Worm (Caenorhabditis elegans) whole organism, L2 larva: Measurements from ENCODE around the gene arrd-17.
A peak's percentile ranks its signal among the peaks of the same experiment; 100 is the strongest.

Source experiments
- R02D3.7 ChIP-seq: fragments of 150-350 bp; optimal IDR thresholded peaks from 2 replicates; lab custom pipeline; 2014; ENCODE audit warnings: missing biosample characterization, missing genetic modification characterization
- Y55F3AM.14 ChIP-seq: fragments of 200-800 bp; sonication (Bioruptor generic); optimal IDR thresholded peaks from 2 replicates; lab custom pipeline; 2018; ENCODE audit warnings: mild to moderate bottlenecking, missing genetic modification characterization, missing compliant biosample characterization
- alr-1 ChIP-seq: fragments of 150-350 bp; optimal IDR thresholded peaks from 2 replicates; lab custom pipeline; 2014; ENCODE audit warnings: missing biosample characterization, missing genetic modification characterization
- aly-2 ChIP-seq: fragments of 150-350 bp; optimal IDR thresholded peaks from 2 replicates; lab custom pipeline; 2014; ENCODE audit warnings: missing biosample characterization, missing genetic modification characterization
- ama-1 ChIP-seq: fragments of 150-350 bp; optimal IDR thresholded peaks from 2 replicates; lab custom pipeline; 2018; ENCODE audit warnings: inconsistent platforms
- ceh-82 ChIP-seq: fragments of 150-350 bp; optimal IDR thresholded peaks from 2 replicates; lab custom pipeline; 2014; ENCODE audit warnings: missing biosample characterization, missing genetic modification characterization
- crh-2 ChIP-seq: sonication (generic microtip); optimal IDR thresholded peaks from 2 replicates; lab custom pipeline; 2017; ENCODE audit warnings: missing biosample characterization, missing genetic modification characterization
- egl-27 ChIP-seq: sonication (generic microtip); optimal IDR thresholded peaks from 3 replicates; lab custom pipeline; 2017; ENCODE audit warnings: missing biosample characterization, missing genetic modification reagents, missing genetic modification characterization
- elt-3 ChIP-seq: sonication (generic microtip); optimal IDR thresholded peaks from 2 replicates; lab custom pipeline; 2017; ENCODE audit warnings: missing biosample characterization, missing genetic modification characterization
- fos-1 ChIP-seq: fragments of 150-350 bp; optimal IDR thresholded peaks from 2 replicates; lab custom pipeline; 2014; ENCODE audit warnings: missing biosample characterization, missing genetic modification characterization
- gmeb-1 ChIP-seq: fragments of 150-350 bp; optimal IDR thresholded peaks from 2 replicates; lab custom pipeline; 2014; ENCODE audit warnings: missing biosample characterization, missing genetic modification characterization
- lin-11 ChIP-seq: fragments of 150-350 bp; sonication (generic microtip); optimal IDR thresholded peaks from 2 replicates; lab custom pipeline; 2014; ENCODE audit warnings: missing biosample characterization, missing genetic modification characterization, inconsistent platforms, mixed read lengths
- lin-13 ChIP-seq: fragments of 150-350 bp; optimal IDR thresholded peaks from 2 replicates; lab custom pipeline; 2014; ENCODE audit warnings: missing biosample characterization, missing genetic modification reagents, missing genetic modification characterization
- lin-39 ChIP-seq: fragments of 150-350 bp; optimal IDR thresholded peaks from 2 replicates; lab custom pipeline; 2014; ENCODE audit warnings: missing biosample characterization, missing genetic modification reagents, missing genetic modification characterization
- mab-5 ChIP-seq: fragments of 150-350 bp; optimal IDR thresholded peaks from 2 replicates; lab custom pipeline; 2014; ENCODE audit warnings: missing biosample characterization, missing genetic modification characterization
- mdl-1 ChIP-seq, 2 experiments: fragments of 150-350 bp in 1 of 2; sonication (generic microtip) in 1 of 2; optimal IDR thresholded peaks; 2 replicates each; lab custom pipeline; 2017; ENCODE audit warnings: missing biosample characterization in 2 of 2, missing genetic modification characterization in 2 of 2
- nhr-21 ChIP-seq: fragments of 150-350 bp; optimal IDR thresholded peaks from 2 replicates; lab custom pipeline; 2014; ENCODE audit warnings: missing biosample characterization, missing genetic modification characterization
- nhr-237 ChIP-seq: fragments of 150-350 bp; optimal IDR thresholded peaks from 2 replicates; lab custom pipeline; 2014; ENCODE audit warnings: missing biosample characterization, missing genetic modification characterization
- nhr-25 ChIP-seq: fragments of 150-350 bp; sonication (generic microtip); optimal IDR thresholded peaks from 3 replicates; lab custom pipeline; 2014; ENCODE audit warnings: missing biosample characterization, missing genetic modification characterization
- nhr-6 ChIP-seq: fragments of 150-350 bp; optimal IDR thresholded peaks from 2 replicates; lab custom pipeline; 2014; ENCODE audit warnings: missing biosample characterization, missing genetic modification characterization
- nhr-77 ChIP-seq: fragments of 150-350 bp; optimal IDR thresholded peaks from 2 replicates; lab custom pipeline; 2014; ENCODE audit warnings: missing biosample characterization, missing genetic modification characterization
- peb-1 ChIP-seq: fragments of 150-350 bp; optimal IDR thresholded peaks from 2 replicates; lab custom pipeline; 2014; ENCODE audit warnings: missing biosample characterization, missing genetic modification characterization
- sem-4 ChIP-seq: fragments of 150-350 bp; optimal IDR thresholded peaks from 2 replicates; lab custom pipeline; 2014; ENCODE audit warnings: missing biosample characterization, missing genetic modification reagents, missing genetic modification characterization
- skn-1 ChIP-seq: sonication (generic microtip); optimal IDR thresholded peaks from 2 replicates; lab custom pipeline; 2017; ENCODE audit warnings: missing biosample characterization, missing genetic modification characterization
- sma-3 ChIP-seq: sonication (generic microtip); optimal IDR thresholded peaks from 2 replicates; lab custom pipeline; 2016; ENCODE audit warnings: missing genetic modification reagents, missing genetic modification characterization, missing compliant biosample characterization
- snpc-4 ChIP-seq: fragments of 150-350 bp; optimal IDR thresholded peaks from 2 replicates; lab custom pipeline; 2014; ENCODE audit warnings: missing biosample characterization, missing genetic modification characterization
- unc-55 ChIP-seq: fragments of 150-350 bp; sonication (generic microtip); optimal IDR thresholded peaks from 3 replicates; lab custom pipeline; 2014; ENCODE audit warnings: missing biosample characterization, missing genetic modification reagents, missing genetic modification characterization
- unc-62 ChIP-seq: fragments of 150-350 bp; optimal IDR thresholded peaks from 2 replicates; lab custom pipeline; 2014; ENCODE audit warnings: missing biosample characterization, missing genetic modification reagents, missing genetic modification characterization
- zag-1 ChIP-seq: fragments of 150-350 bp; optimal IDR thresholded peaks from 2 replicates; lab custom pipeline; 2014; ENCODE audit warnings: missing biosample characterization, missing genetic modification characterization
- ztf-11 ChIP-seq: sonication (generic microtip); optimal IDR thresholded peaks from 2 replicates; lab custom pipeline; 2017; ENCODE audit warnings: missing biosample characterization, missing genetic modification characterization
- ztf-4 ChIP-seq: fragments of 150-350 bp; optimal IDR thresholded peaks from 2 replicates; lab custom pipeline; 2014; ENCODE audit warnings: missing biosample characterization, missing genetic modification characterization

The arrd-17 gene

ce11 chrIII:13630708-13631107 lies at the start of gene arrd-17:
arrd-17 (minus strand) TSS chrIII:13630808.
- TF ChIP-seq nhr-77 (tag; lab: Kevin White, UChicago) (no peak), sem-4 (tag; lab: Kevin White, UChicago) (no peak), nhr-237 (tag; lab: Kevin White, UChicago) (no peak), snpc-4 (tag; lab: Kevin White, UChicago) (no peak), ztf-4 (tag; lab: Kevin White, UChicago) (no peak), ama-1 (lab: Kevin White, UChicago) (no peak), zag-1 (no peak), nhr-21 (tag; lab: Kevin White, UChicago) (no peak), nhr-6 (tag; lab: Kevin White, UChicago) (no peak), alr-1 (no peak)

DNA sequence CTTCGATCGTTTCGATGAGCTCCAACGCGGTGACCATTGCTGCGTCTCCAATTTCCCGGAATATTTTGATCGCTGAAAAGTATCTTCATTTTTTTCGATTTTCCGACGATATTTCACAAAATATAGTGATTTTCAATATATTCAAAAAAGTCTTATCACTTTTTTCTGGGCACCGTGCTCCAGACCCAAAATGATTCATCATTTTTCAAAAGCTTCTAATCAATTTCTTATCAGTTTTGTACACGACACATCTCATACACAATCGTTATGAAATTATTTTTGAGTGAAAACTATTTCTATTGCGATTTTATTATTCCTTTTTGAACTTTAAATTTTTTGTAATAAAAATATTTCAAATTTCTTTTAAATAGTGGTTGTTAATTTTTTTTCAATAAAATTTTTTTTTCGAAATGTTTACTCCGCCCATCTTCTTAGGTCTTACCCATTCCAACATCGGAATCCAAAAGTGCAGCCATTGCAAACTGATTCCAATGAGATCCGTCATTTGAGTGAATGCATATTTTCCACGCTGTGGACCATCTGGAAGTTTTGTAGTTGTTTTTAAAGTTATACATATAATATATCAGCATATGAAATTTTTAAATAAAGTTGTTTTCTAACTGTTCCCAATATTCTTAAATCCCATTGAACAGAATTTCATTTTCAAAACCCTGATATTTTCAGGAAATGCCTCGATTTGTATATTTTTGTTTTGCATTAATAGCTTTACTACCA lies 48.3 kb upstream of the arrd-17 start, which contains the start of gene sid-2:
Gene sid-2 (plus strand): TSS at position 685 of the 735 bp plus-strand sequence.
- TF ChIP-seq crh-2 (tag; lab: Kevin White, UChicago) (peak; percentile 42), lin-13 (no peak), nhr-77 (tag; lab: Kevin White, UChicago) (no peak), skn-1 (tag; lab: Kevin White, UChicago) (peak; percentile 9), R02D3.7 (tag; lab: Kevin White, UChicago) (no peak), peb-1 (tag; lab: Kevin White, UChicago) (no peak), mab-5 (tag; lab: Kevin White, UChicago) (no peak), aly-2 (tag; lab: Kevin White, UChicago) (no peak), fos-1 (tag; lab: Kevin White, UChicago) (peak; percentile 96), Y55F3AM.14 (GFP tag; lab: Kevin White, UChicago) (no peak), lin-39 (tag; lab: Kevin White, UChicago) (no peak), ztf-11 (tag; lab: Kevin White, UChicago) (no peak), mdl-1 (tag; optimal IDR thresholded peaks at IDR 0.05; lab: Kevin White, UChicago) (no peak)
- TF ChIP-seq, all 48 proteins: peak for 3

ce11 chrIII:13672654-13673330 lies 42.2 kb upstream of the arrd-17 start, which contains the start of gene aqp-11:
aqp-11 (plus strand) TSS chrIII:13673280.
- TF ChIP-seq skn-1 (tag; lab: Kevin White, UChicago) (peak; percentile 98), ceh-82 (no peak), nhr-25 (tag; lab: Kevin White, UChicago) (no peak), Y55F3AM.14 (GFP tag; lab: Kevin White, UChicago) (no peak), lin-11 (tag; lab: Kevin White, UChicago) (no peak), sma-3 (no peak), sem-4 (tag; lab: Kevin White, UChicago) (no peak), lin-39 (tag; lab: Kevin White, UChicago) (no peak), crh-2 (tag; lab: Kevin White, UChicago) (peak; percentile 9), fos-1 (tag; lab: Kevin White, UChicago) (peak; percentile 95)

DNA sequence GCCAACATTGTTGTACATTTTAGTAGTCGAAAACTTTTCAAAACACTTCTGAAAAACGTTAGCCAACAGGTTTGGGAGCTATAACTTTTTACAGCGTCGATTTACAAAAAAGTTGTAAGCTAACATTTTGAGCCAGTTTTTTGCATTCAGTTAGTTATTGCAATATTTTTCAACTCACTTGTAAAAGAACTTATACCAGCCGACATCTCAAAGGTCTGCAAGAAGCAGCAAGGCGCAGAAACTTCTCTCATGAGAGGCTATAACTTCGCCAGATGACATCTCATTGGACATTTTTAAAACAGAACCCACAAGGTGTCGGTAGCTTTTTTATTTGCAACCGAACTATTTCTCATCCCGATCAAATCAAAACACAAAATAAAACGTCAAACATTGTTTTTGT lies 38.9 kb upstream of the arrd-17 start:
- no peak for TF ChIP-seq skn-1 (tag; lab: Kevin White, UChicago)
- TF ChIP-seq unc-62 (GFP tag; lab: Kevin White, UChicago): no peak
- TF ChIP-seq ztf-11 (tag; lab: Kevin White, UChicago): no peak
- no peak for TF ChIP-seq alr-1
- TF ChIP-seq R02D3.7 (tag; lab: Kevin White, UChicago): no peak
- TF ChIP-seq lin-13: no peak
- no peak for TF ChIP-seq zag-1
- TF ChIP-seq unc-55: no peak

- no peak for TF ChIP-seq Y55F3AM.14 (GFP tag; lab: Kevin White, UChicago)
- no peak for TF ChIP-seq egl-27 (tag; lab: Kevin White, UChicago)
- TF ChIP-seq fos-1 (tag; lab: Kevin White, UChicago): no peak
- no peak for TF ChIP-seq elt-3
- no peak for TF ChIP-seq skn-1 (tag; lab: Kevin White, UChicago)
- no peak for TF ChIP-seq sem-4 (tag; lab: Kevin White, UChicago)
- no peak for TF ChIP-seq alr-1
- no peak for TF ChIP-seq aly-2 (tag; lab: Kevin White, UChicago)
- TF ChIP-seq unc-55: no peak
- TF ChIP-seq gmeb-1 (tag; lab: Kevin White, UChicago): no peak
- TF ChIP-seq sma-3: no peak
Measured at ce11 chrIII:13667739-13668138, 37.1 kb upstream of the arrd-17 start, which contains the start of gene flp-15. flp-15 (minus strand) TSS chrIII:13667839.
